Worm (Caenorhabditis elegans) whole organism, mixed stage, embryonic: Measurements from ENCODE around the gene sqv-7.
A peak's percentile ranks its signal among the peaks of the same experiment; 100 is the strongest.
"Not testable (repeated sequence)": the region's sequence is repeated elsewhere in the genome, so short reads cannot be mapped to it uniquely, and the experiment has no call there.

ENCODE experiments used
- M03D4.4 ChIP-seq: sonication (generic microtip); optimal IDR thresholded peaks from 2 replicates; lab custom pipeline; 2017; ENCODE audit warnings: mild to moderate bottlenecking, missing genetic modification characterization, missing compliant biosample characterization
- bed-3 ChIP-seq: fragments of 200-800 bp; sonication (Bioruptor generic); optimal IDR thresholded peaks from 3 replicates; lab custom pipeline; 2018; ENCODE audit warnings: mild to moderate bottlenecking, missing genetic modification characterization, moderate library complexity, missing compliant biosample characterization
- ceh-39 ChIP-seq: fragments of 150-350 bp; optimal IDR thresholded peaks from 2 replicates; lab custom pipeline; 2014; ENCODE audit warnings: missing biosample characterization, missing genetic modification characterization
- ceh-83 ChIP-seq: fragments of 200-800 bp; sonication (Bioruptor generic); optimal IDR thresholded peaks from 2 replicates; lab custom pipeline; 2018; ENCODE audit warnings: mild to moderate bottlenecking, missing genetic modification characterization, missing compliant biosample characterization
- ces-1 ChIP-seq: fragments of 150-350 bp; optimal IDR thresholded peaks from 2 replicates; lab custom pipeline; 2014; ENCODE audit warnings: missing biosample characterization, missing genetic modification reagents, missing genetic modification characterization
- cnd-1 ChIP-seq: fragments of 200-800 bp; sonication (Bioruptor generic); optimal IDR thresholded peaks from 2 replicates; lab custom pipeline; 2018; ENCODE audit warnings: mild to moderate bottlenecking, missing genetic modification characterization, missing compliant biosample characterization
- drap-1 ChIP-seq: fragments of 200-800 bp; sonication (Bioruptor generic); optimal IDR thresholded peaks from 3 replicates; lab custom pipeline; 2018; ENCODE audit warnings: mild to moderate bottlenecking, missing genetic modification characterization, missing compliant biosample characterization
- elt-1 ChIP-seq: sonication (generic microtip); optimal IDR thresholded peaks from 2 replicates; lab custom pipeline; 2017; ENCODE audit warnings: missing genetic modification characterization, mild to moderate bottlenecking, missing compliant biosample characterization, antibody characterized with exemption, moderate library complexity, borderline replicate concordance; ENCODE audit not compliant: insufficient read depth
- elt-3 ChIP-seq: fragments of 150-350 bp; optimal IDR thresholded peaks from 2 replicates; lab custom pipeline; 2014; ENCODE audit warnings: missing biosample characterization, missing genetic modification characterization
- flh-1 ChIP-seq: fragments of 200-800 bp; sonication (Bioruptor generic); optimal IDR thresholded peaks from 2 replicates; lab custom pipeline; 2018; ENCODE audit warnings: mild to moderate bottlenecking, missing genetic modification characterization, moderate library complexity, missing compliant biosample characterization
- ham-2 ChIP-seq: fragments of 200-800 bp; sonication (Bioruptor generic); optimal IDR thresholded peaks from 2 replicates; lab custom pipeline; 2018; ENCODE audit warnings: mild to moderate bottlenecking, missing genetic modification characterization, missing compliant biosample characterization
- lin-13 ChIP-seq: fragments of 150-350 bp; optimal IDR thresholded peaks from 2 replicates; lab custom pipeline; 2014; ENCODE audit warnings: missing biosample characterization, missing genetic modification characterization
- lin-32 ChIP-seq: fragments of 200-800 bp; sonication (Bioruptor generic); optimal IDR thresholded peaks from 2 replicates; lab custom pipeline; 2018; ENCODE audit warnings: mild to moderate bottlenecking, missing genetic modification characterization, missing compliant biosample characterization
- lsy-2 ChIP-seq: fragments of 150-350 bp; optimal IDR thresholded peaks from 2 replicates; lab custom pipeline; 2014; ENCODE audit warnings: missing biosample characterization, missing genetic modification characterization
- mab-5 ChIP-seq: fragments of 150-350 bp; optimal IDR thresholded peaks from 2 replicates; lab custom pipeline; 2014; ENCODE audit warnings: missing biosample characterization, missing genetic modification characterization
- mep-1 ChIP-seq: fragments of 150-350 bp; optimal IDR thresholded peaks from 2 replicates; lab custom pipeline; 2017; ENCODE audit warnings: missing biosample characterization, missing genetic modification reagents, missing genetic modification characterization, inconsistent platforms
- mls-2 ChIP-seq: sonication (generic microtip); optimal IDR thresholded peaks from 2 replicates; lab custom pipeline; 2016; ENCODE audit warnings: mild to moderate bottlenecking, missing genetic modification characterization, moderate library complexity, missing compliant biosample characterization
- nhr-12 ChIP-seq: fragments of 150-350 bp; optimal IDR thresholded peaks from 2 replicates; lab custom pipeline; 2014; ENCODE audit warnings: missing biosample characterization, missing genetic modification characterization
- nhr-237 ChIP-seq: fragments of 150-350 bp; optimal IDR thresholded peaks from 2 replicates; lab custom pipeline; 2014; ENCODE audit warnings: missing biosample characterization, missing genetic modification characterization
- nhr-28 ChIP-seq: fragments of 150-350 bp; optimal IDR thresholded peaks from 2 replicates; lab custom pipeline; 2014; ENCODE audit warnings: missing biosample characterization, missing genetic modification characterization
- nhr-76 ChIP-seq: sonication (generic microtip); optimal IDR thresholded peaks from 2 replicates; lab custom pipeline; 2017; ENCODE audit warnings: missing biosample characterization, missing genetic modification characterization
- pha-4 ChIP-seq: fragments of 150-350 bp; optimal IDR thresholded peaks from 2 replicates; lab custom pipeline; 2018; ENCODE audit warnings: missing biosample characterization, missing genetic modification reagents, missing genetic modification characterization
- sem-2 ChIP-seq: fragments of 200-800 bp; sonication (Bioruptor generic); optimal IDR thresholded peaks from 2 replicates; lab custom pipeline; 2018; ENCODE audit warnings: mild to moderate bottlenecking, missing genetic modification characterization, missing compliant biosample characterization
- snpc-4 ChIP-seq: fragments of 150-350 bp; optimal IDR thresholded peaks from 2 replicates; lab custom pipeline; 2014; ENCODE audit warnings: missing biosample characterization, missing genetic modification characterization
- tbx-8 ChIP-seq: fragments of 200-800 bp; sonication (Bioruptor generic); optimal IDR thresholded peaks from 2 replicates; lab custom pipeline; 2018; ENCODE audit warnings: mild to moderate bottlenecking, missing genetic modification characterization, moderate library complexity, missing compliant biosample characterization
- unc-120 ChIP-seq: sonication (generic microtip); optimal IDR thresholded peaks from 2 replicates; lab custom pipeline; 2017; ENCODE audit warnings: missing genetic modification characterization, missing compliant biosample characterization; ENCODE audit not compliant: poor library complexity, severe bottlenecking
- unc-39 ChIP-seq: fragments of 150-350 bp; optimal IDR thresholded peaks from 2 replicates; lab custom pipeline; 2014; ENCODE audit warnings: missing biosample characterization, missing genetic modification characterization
- unc-62 ChIP-seq: fragments of 150-350 bp; optimal IDR thresholded peaks from 2 replicates; lab custom pipeline; 2014; ENCODE audit warnings: missing biosample characterization, missing genetic modification reagents, missing genetic modification characterization
- zip-8 ChIP-seq: fragments of 150-350 bp; optimal IDR thresholded peaks from 2 replicates; lab custom pipeline; 2014; ENCODE audit warnings: missing biosample characterization, missing genetic modification characterization
- ztf-11 ChIP-seq: fragments of 150-350 bp; optimal IDR thresholded peaks from 2 replicates; lab custom pipeline; 2014; ENCODE audit warnings: missing biosample characterization, missing genetic modification characterization

The sqv-7 gene

DNA sequence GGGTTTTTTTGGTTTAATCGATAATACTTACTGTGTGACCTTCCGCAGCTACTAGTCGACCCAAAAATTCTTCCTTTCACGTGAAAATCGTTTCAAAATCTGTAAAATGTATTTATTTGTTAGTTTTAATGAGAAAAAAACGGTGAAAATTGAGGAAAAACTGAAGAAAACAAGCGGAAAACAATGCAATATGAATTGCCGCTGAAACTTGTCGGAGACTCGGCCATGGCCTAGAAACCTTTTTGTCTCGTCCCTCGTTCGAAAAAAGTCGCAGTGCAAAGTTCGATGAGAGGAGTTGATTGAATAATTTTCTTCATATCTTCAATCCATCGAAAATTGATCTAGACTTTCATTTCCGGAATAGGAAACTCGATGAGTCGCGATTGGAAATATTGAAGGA is 34.8 kb downstream of the sqv-7 start, which contains the start of gene C15F1.8:
C15F1.8 (minus strand) TSS at position 101 of the 400 bp plus-strand sequence.
- not testable (repeated sequence) for TF ChIP-seq mab-5 (tag; lab: Kevin White, UChicago); nhr-28; drap-1 (GFP tag; lab: Kevin White, UChicago)
- TF ChIP-seq, all 35 proteins: peak for 0; not testable (repeated sequence) for 35

DNA sequence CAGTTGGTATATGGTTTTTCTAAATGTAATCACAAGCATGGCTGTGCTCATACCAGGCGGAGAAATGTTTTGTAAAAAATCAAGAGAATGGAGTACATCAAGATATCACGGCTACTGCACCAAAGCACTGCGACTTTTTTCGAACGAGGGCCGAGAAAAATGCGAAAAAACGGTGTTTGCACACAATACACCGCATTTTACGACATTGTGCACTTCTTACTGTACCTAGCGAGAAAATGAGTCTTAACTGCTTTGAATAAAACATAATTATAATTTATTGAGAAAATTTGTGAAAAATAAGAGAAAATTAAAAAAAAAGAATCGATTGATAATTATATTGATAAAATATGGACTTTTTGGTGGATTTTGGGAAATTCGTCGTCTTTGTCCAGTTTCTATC is 36.8 kb downstream of the sqv-7 start:
- TF ChIP-seq lsy-2 (tag; lab: Kevin White, UChicago) (peak; percentile 82), mep-1 (tag; lab: Kevin White, UChicago) (peak; percentile 3), mab-5 (tag; lab: Kevin White, UChicago) (no peak)

DNA sequence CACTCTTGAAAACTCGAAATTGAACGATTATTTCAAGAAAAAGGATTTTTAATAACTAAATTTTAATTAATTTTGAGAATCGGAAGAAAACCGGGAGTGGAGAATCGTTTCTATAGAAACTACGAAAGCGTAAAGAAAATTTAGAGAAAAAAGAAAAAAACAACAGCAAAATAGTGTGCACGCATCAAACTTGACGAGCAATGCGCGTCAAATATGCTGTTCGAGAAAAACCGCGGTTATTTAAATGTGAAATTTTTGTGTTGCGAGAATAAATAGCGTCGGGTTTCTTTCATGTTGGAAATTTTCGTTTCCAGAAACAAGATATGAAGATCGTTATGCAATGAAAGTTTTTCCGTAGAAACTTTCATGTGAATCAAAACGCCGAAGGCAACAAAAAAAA is 38.5 kb downstream of the sqv-7 start:
- no peak for TF ChIP-seq snpc-4 (tag; lab: Kevin White, UChicago)
- no peak for TF ChIP-seq lin-32
- peak; percentile 26 for TF ChIP-seq mep-1 (tag; lab: Kevin White, UChicago)
- no peak for TF ChIP-seq cnd-1
- no peak for TF ChIP-seq nhr-12 (tag; lab: Kevin White, UChicago)
- TF ChIP-seq lin-13 (tag; lab: Kevin White, UChicago), result peak; percentile 17
- peak; percentile 50 for TF ChIP-seq ces-1 (GFP tag; lab: Kevin White, UChicago)
- no peak for TF ChIP-seq ceh-83 (GFP tag; lab: Kevin White, UChicago)
- TF ChIP-seq ham-2 (GFP tag; lab: Kevin White, UChicago), result no peak
- peak; percentile 40 for TF ChIP-seq nhr-237 (tag; lab: Kevin White, UChicago)
- no peak for TF ChIP-seq nhr-28
- no peak for TF ChIP-seq zip-8 (tag; lab: Kevin White, UChicago)
- peak; percentile 68 for TF ChIP-seq lsy-2 (tag; lab: Kevin White, UChicago)
- no peak for TF ChIP-seq bed-3 (GFP tag; lab: Kevin White, UChicago)
- peak; percentile 50 for TF ChIP-seq pha-4
- no peak for TF ChIP-seq mls-2 (tag; lab: Kevin White, UChicago)
- TF ChIP-seq unc-120, result no peak
- TF ChIP-seq unc-62 (GFP tag; lab: Kevin White, UChicago), result no peak
- TF ChIP-seq ceh-39 (tag; lab: Kevin White, UChicago), result peak; percentile 14

DNA sequence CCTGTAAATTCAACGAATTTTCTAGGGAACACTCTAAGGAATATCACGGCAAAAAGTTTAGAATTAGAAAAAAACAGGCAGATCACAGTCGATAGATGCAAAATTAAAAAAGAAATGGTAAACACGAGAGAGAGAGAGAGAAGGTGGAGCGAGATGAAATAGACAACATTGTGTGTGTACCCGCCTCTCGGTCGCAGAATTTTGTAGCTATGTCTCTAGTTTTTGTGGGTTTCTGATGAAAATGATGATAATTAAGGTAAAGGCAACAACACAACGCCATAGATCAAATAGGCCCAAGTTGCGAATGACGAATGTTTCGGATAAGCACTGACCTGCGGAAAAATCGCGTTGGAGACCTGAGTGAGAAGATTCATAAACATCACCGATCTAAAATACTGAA is 39.0 kb downstream of the sqv-7 start, which contains the start of gene sod-1:
sod-1 (minus strand) TSS at position 387 of the 400 bp plus-strand sequence.
- TF ChIP-seq lsy-2 (tag; lab: Kevin White, UChicago) (no peak), ceh-83 (GFP tag; lab: Kevin White, UChicago) (no peak), ceh-39 (tag; lab: Kevin White, UChicago) (no peak), zip-8 (tag; lab: Kevin White, UChicago) (no peak), mep-1 (tag; lab: Kevin White, UChicago) (no peak)

DNA sequence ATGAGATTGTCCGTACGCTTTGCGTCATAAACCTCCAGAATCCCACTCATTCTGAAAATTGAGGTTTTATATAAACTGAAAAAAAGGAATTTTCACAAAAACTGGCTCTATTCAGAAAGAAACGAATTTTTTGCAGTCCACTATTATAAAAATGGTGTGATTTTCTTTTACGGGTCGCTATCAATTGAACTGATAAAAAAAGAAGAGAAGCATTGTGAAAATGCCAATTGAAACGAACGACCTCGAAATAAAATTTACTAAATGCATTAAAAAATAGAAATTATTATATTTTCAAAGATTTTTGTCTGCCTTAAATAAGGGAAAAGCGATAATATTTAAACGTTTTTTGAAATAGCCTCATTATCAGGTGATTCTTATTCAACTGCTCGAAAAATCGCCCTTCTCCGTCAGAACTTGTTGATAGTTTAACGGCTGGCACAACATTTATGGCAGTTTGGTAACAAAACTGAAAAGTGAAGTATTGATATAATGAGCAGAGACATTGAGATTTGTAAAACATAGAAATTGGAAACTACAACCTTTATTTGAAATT is 40.2 kb downstream of the sqv-7 start, which contains the start of gene art-1:
art-1 (minus strand) TSS at position 51 of the 553 bp plus-strand sequence.
- TF ChIP-seq unc-120 (no peak), elt-1 (tag; lab: Kevin White, UChicago) (no peak), ceh-39 (tag; lab: Kevin White, UChicago) (no peak), nhr-28 (no peak), nhr-76 (no peak), cnd-1 (no peak), sem-2 (GFP tag; lab: Kevin White, UChicago) (no peak), snpc-4 (tag; lab: Kevin White, UChicago) (no peak), ces-1 (GFP tag; lab: Kevin White, UChicago) (no peak), bed-3 (GFP tag; lab: Kevin White, UChicago) (no peak), pha-4 (no peak), flh-1 (GFP tag; lab: Kevin White, UChicago) (no peak), nhr-237 (tag; lab: Kevin White, UChicago) (no peak)

DNA sequence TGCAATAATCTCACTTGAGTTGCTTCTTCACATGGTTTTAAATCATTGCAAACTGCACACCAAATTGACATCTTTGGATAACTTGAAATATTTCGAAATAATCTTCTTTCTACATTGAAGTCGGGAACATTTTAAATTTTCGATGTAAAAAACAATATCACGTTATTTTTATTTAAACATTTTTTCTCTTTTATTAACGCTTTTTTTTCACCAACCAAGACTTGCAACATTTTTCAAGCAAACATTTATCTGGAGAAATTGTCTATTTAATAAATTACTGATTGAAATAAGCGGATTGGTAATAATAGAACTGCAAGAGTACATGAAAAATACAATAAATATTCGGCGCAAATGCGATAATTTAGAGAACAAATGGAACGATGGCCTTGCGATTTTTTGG is 42.0 kb downstream of the sqv-7 start, which contains the start of gene C15F1.5:
C15F1.5 (minus strand) TSS at position 101 of the 400 bp plus-strand sequence.
- TF ChIP-seq snpc-4 (tag; lab: Kevin White, UChicago) (no peak), lin-32 (no peak), flh-1 (GFP tag; lab: Kevin White, UChicago) (no peak), nhr-76 (no peak), ceh-39 (tag; lab: Kevin White, UChicago) (no peak), nhr-12 (tag; lab: Kevin White, UChicago) (no peak), tbx-8 (GFP tag; lab: Kevin White, UChicago) (no peak), M03D4.4 (tag; lab: Kevin White, UChicago) (no peak), unc-39 (tag; lab: Kevin White, UChicago) (no peak), ztf-11 (no peak), nhr-28 (no peak), bed-3 (GFP tag; lab: Kevin White, UChicago) (no peak), nhr-237 (tag; lab: Kevin White, UChicago) (no peak), mep-1 (tag; lab: Kevin White, UChicago) (no peak), mls-2 (tag; lab: Kevin White, UChicago) (no peak), cnd-1 (no peak), ceh-83 (GFP tag; lab: Kevin White, UChicago) (no peak), elt-3 (no peak), drap-1 (GFP tag; lab: Kevin White, UChicago) (no peak)
